Worm (Caenorhabditis elegans) whole organism, early embryonic: Measurements from ENCODE around the gene try-8.

Experiments used
- B0310.2 ChIP-seq: sonication (generic microtip); optimal IDR thresholded peaks from 2 replicates; lab custom pipeline; 2016; ENCODE audit warnings: mild to moderate bottlenecking, missing genetic modification characterization, missing compliant biosample characterization
- F13C5.2 ChIP-seq: sonication (generic microtip); optimal IDR thresholded peaks from 2 replicates; lab custom pipeline; 2017; ENCODE audit warnings: mild to moderate bottlenecking, missing genetic modification characterization, inconsistent platforms, missing compliant biosample characterization
- aly-1 ChIP-seq: sonication (generic microtip); optimal IDR thresholded peaks from 2 replicates; lab custom pipeline; 2016; ENCODE audit warnings: missing genetic modification characterization, missing compliant biosample characterization
- ama-1 ChIP-seq: fragments of 150-350 bp; optimal IDR thresholded peaks from 2 replicates; lab custom pipeline; 2014
- ceh-13 ChIP-seq: fragments of 200-800 bp; sonication (Bioruptor generic); optimal IDR thresholded peaks from 2 replicates; lab custom pipeline; 2018; ENCODE audit warnings: mild to moderate bottlenecking, missing genetic modification characterization, missing compliant biosample characterization
- ceh-36 ChIP-seq: sonication (generic microtip); optimal IDR thresholded peaks from 2 replicates; lab custom pipeline; 2016; ENCODE audit warnings: missing genetic modification characterization, inconsistent platforms, missing compliant biosample characterization
- flt-1 ChIP-seq: fragments of 200-800 bp; sonication (Bioruptor generic); IDR thresholded peaks from 2 replicates; pipeline ENCODE4 v1.3.6; 2022; ENCODE audit warnings: missing genetic modification characterization, missing compliant biosample characterization
- hmbx-1 ChIP-seq: sonication (generic microtip); optimal IDR thresholded peaks from 2 replicates; lab custom pipeline; 2016; ENCODE audit warnings: mild to moderate bottlenecking, missing genetic modification characterization, missing compliant biosample characterization
- hmg-4 ChIP-seq: fragments of 200-800 bp; sonication (Bioruptor generic); optimal IDR thresholded peaks from 2 replicates; lab custom pipeline; 2018; ENCODE audit warnings: mild to moderate bottlenecking, missing genetic modification characterization, missing compliant biosample characterization
- hnd-1 ChIP-seq: sonication (generic microtip); optimal IDR thresholded peaks from 2 replicates; lab custom pipeline; 2016; ENCODE audit warnings: missing genetic modification characterization, missing compliant biosample characterization
- pes-1 ChIP-seq: fragments of 200-800 bp; sonication (Bioruptor generic); IDR thresholded peaks from 2 replicates; pipeline ENCODE4 v1.3.6; 2022; ENCODE audit warnings: missing genetic modification reagents, missing genetic modification characterization, missing compliant biosample characterization
- sea-1 ChIP-seq: fragments of 200-800 bp; sonication (Bioruptor generic); conservative IDR thresholded peaks from 2 replicates; pipeline ENCODE4 v1.3.6; 2022; ENCODE audit warnings: missing genetic modification characterization, missing compliant biosample characterization
- tbx-11 ChIP-seq: fragments of 200-800 bp; sonication (Bioruptor generic); IDR thresholded peaks from 2 replicates; pipeline ENCODE4 v1.3.6; 2022; ENCODE audit warnings: missing genetic modification characterization, missing compliant biosample characterization
- tbx-37 ChIP-seq: fragments of 200-800 bp; sonication (Bioruptor generic); conservative IDR thresholded peaks from 2 replicates; pipeline ENCODE4 v1.3.6; 2022; ENCODE audit warnings: missing genetic modification reagents, missing genetic modification characterization, missing compliant biosample characterization
- tra-4 ChIP-seq: sonication (generic microtip); optimal IDR thresholded peaks from 2 replicates; lab custom pipeline; 2017; ENCODE audit warnings: missing genetic modification characterization, missing compliant biosample characterization

try-8 gene

DNA sequence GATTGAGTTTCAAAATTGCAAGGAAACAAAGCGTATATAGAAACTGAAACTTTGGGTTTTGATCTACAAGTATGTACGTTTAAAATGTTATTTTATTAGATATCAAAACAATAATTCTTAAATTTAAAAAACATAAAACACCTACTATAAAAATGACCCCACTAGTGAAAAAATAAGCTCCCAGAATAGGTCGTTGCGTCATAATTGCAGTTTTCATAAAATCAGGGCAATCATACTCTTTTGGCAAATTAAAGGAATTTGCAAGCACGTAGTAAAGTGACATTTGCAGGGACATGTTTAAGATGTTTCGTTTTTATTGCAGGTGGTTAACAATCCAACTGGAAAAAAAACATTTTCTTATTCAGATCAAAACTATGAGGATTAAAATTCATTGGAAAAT is 45.6 kb downstream of the try-8 start, which contains the start of gene srt-6:
TSS of gene srt-6 (minus strand) at position 295 of the 400 bp plus-strand sequence.
- no peak for TF ChIP-seq pes-1 (GFP tag; lab: Robert Waterston, UW)
- TF ChIP-seq tra-4, result no peak
- TF ChIP-seq hmbx-1, result no peak
- TF ChIP-seq aly-1 (tag; lab: Kevin White, UChicago), result no peak
- no peak for TF ChIP-seq hnd-1 (tag; lab: Kevin White, UChicago)
- no peak for TF ChIP-seq ama-1
- TF ChIP-seq flt-1 (GFP tag; lab: Robert Waterston, UW), result no peak
- TF ChIP-seq tbx-11 (GFP tag; lab: Robert Waterston, UW), result no peak
- no peak for TF ChIP-seq ceh-13 (GFP tag; lab: Kevin White, UChicago)
- TF ChIP-seq tbx-37, result no peak
- TF ChIP-seq hmg-4 (GFP tag; lab: Kevin White, UChicago), result no peak
- no peak for TF ChIP-seq sea-1 (GFP tag; lab: Robert Waterston, UW)
- no peak for TF ChIP-seq ceh-36 (tag; lab: Kevin White, UChicago)
- TF ChIP-seq F13C5.2 (tag; lab: Kevin White, UChicago), result no peak
- no peak for TF ChIP-seq B0310.2 (tag; lab: Kevin White, UChicago)

DNA sequence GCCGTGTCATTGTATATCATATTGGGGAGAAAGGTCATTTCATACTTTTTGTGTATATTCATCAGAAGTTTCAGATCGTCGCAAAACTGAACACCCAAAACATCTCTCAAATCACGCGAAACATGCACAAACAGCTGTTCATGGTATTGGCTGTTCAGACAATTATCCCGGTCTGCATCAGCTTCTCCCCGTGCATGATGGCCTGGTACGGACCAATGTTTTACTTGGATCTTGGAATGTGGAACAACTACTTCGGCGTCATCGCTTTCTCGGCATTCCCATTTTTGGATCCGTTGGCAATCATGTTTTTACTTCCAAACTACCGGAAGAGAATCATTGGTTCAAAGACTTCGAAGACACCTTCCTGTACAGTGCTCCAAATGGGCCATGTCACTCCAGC is 50.6 kb downstream of the try-8 start:
- TF ChIP-seq flt-1 (GFP tag; lab: Robert Waterston, UW) (no peak), tra-4 (no peak), tbx-37 (no peak), ama-1 (no peak), pes-1 (GFP tag; lab: Robert Waterston, UW) (no peak)
